Fruit fly (Drosophila melanogaster) whole organism, prepupa: ENCODE data around the gene CG9254.

Experiments
- CG11294 ChIP-seq: fragments of 200-800 bp; sonication (Bioruptor generic); IDR thresholded peaks from 2 replicates; pipeline ENCODE4 v1.3.6; 2022; ENCODE audit warnings: missing biosample characterization, missing genetic modification characterization
- CG16779 ChIP-seq: fragments of 200-800 bp; sonication (Bioruptor generic); optimal IDR thresholded peaks from 3 replicates; lab custom pipeline; 2017; ENCODE audit warnings: missing biosample characterization, mild to moderate bottlenecking, missing genetic modification characterization
- CG32006 ChIP-seq: fragments of 200-800 bp; sonication (Bioruptor generic); optimal IDR thresholded peaks from 3 replicates; lab custom pipeline; 2017; ENCODE audit warnings: missing biosample characterization, mild to moderate bottlenecking, missing genetic modification characterization
- CG3919 ChIP-seq: fragments of 200-800 bp; sonication (Bioruptor generic); optimal IDR thresholded peaks from 3 replicates; lab custom pipeline; 2016; ENCODE audit warnings: missing biosample characterization, missing genetic modification characterization
- CG6163 ChIP-seq: fragments of 200-800 bp; sonication (Bioruptor generic); IDR thresholded peaks from 3 replicates; pipeline ENCODE4 v1.3.6; 2022; ENCODE audit warnings: missing biosample characterization, missing genetic modification characterization
- CG6792 ChIP-seq: fragments of 200-800 bp; sonication (Bioruptor generic); optimal IDR thresholded peaks from 3 replicates; lab custom pipeline; 2016; ENCODE audit warnings: missing biosample characterization, missing genetic modification characterization
- CG6808 ChIP-seq: fragments of 200-800 bp; sonication (Bioruptor generic); optimal IDR thresholded peaks from 3 replicates; lab custom pipeline; 2017; ENCODE audit warnings: missing biosample characterization, missing genetic modification characterization, mild to moderate bottlenecking, moderate library complexity, missing genetic modification reagents
- CG6854 ChIP-seq: fragments of 200-800 bp; sonication (Bioruptor generic); optimal IDR thresholded peaks from 2 replicates; lab custom pipeline; 2017; ENCODE audit warnings: missing biosample characterization, mild to moderate bottlenecking, missing genetic modification characterization
- CG8319 ChIP-seq: fragments of 200-800 bp; sonication (Bioruptor generic); optimal IDR thresholded peaks from 3 replicates; lab custom pipeline; 2016; ENCODE audit warnings: missing biosample characterization, missing genetic modification characterization
- CG9139 ChIP-seq: fragments of 200-800 bp; sonication (Bioruptor generic); optimal IDR thresholded peaks from 3 replicates; lab custom pipeline; 2017; ENCODE audit warnings: missing biosample characterization, mild to moderate bottlenecking, missing genetic modification characterization
- Eip78C ChIP-seq: fragments of 200-800 bp; sonication (Bioruptor generic); peaks from one replicate; lab custom pipeline; 2016; ENCODE audit warnings: missing biosample characterization, missing genetic modification characterization
- Eip93F ChIP-seq: fragments of 200-800 bp; sonication (Bioruptor generic); optimal IDR thresholded peaks from 2 replicates; lab custom pipeline; 2016; ENCODE audit warnings: missing biosample characterization, mild to moderate bottlenecking, missing genetic modification characterization
- Ets21C ChIP-seq: fragments of 200-800 bp; sonication (Bioruptor generic); optimal IDR thresholded peaks from 3 replicates; lab custom pipeline; 2016; ENCODE audit warnings: missing biosample characterization, missing genetic modification characterization
- Ets96B ChIP-seq: fragments of 200-800 bp; optimal IDR thresholded peaks from 2 replicates; lab custom pipeline; 2019; ENCODE audit warnings: missing biosample characterization, mild to moderate bottlenecking, missing genetic modification characterization, moderate library complexity
- Gug ChIP-seq: fragments of 200-800 bp; sonication (Bioruptor generic); IDR thresholded peaks from 2 replicates; pipeline ENCODE4 v1.3.6; 2022; ENCODE audit warnings: missing biosample characterization, missing genetic modification characterization
- Hr4 ChIP-seq: fragments of 200-800 bp; sonication (Bioruptor generic); optimal IDR thresholded peaks from 3 replicates; lab custom pipeline; 2016; ENCODE audit warnings: missing biosample characterization, missing genetic modification characterization
- Met ChIP-seq: fragments of 200-800 bp; sonication (Bioruptor generic); optimal IDR thresholded peaks from 3 replicates; lab custom pipeline; 2016; ENCODE audit warnings: missing biosample characterization, missing genetic modification characterization
- OdsH ChIP-seq: fragments of 200-800 bp; sonication (Bioruptor generic); optimal IDR thresholded peaks from 3 replicates; lab custom pipeline; 2016; ENCODE audit warnings: missing biosample characterization, missing genetic modification characterization
- Sox102F ChIP-seq: fragments of 200-800 bp; sonication (Bioruptor generic); optimal IDR thresholded peaks from 2 replicates; lab custom pipeline; 2016; ENCODE audit warnings: missing biosample characterization, mild to moderate bottlenecking, missing genetic modification characterization
- achi ChIP-seq: fragments of 200-800 bp; sonication (Bioruptor generic); optimal IDR thresholded peaks from 3 replicates; lab custom pipeline; 2016; ENCODE audit warnings: missing biosample characterization, missing genetic modification characterization
- acj6 ChIP-seq: fragments of 200-800 bp; sonication (Bioruptor generic); optimal IDR thresholded peaks from 3 replicates; lab custom pipeline; 2016; ENCODE audit warnings: missing biosample characterization, missing genetic modification characterization
- eg ChIP-seq: fragments of 200-800 bp; sonication (Bioruptor generic); IDR thresholded peaks from 3 replicates; pipeline ENCODE4 v1.3.6; 2022; ENCODE audit warnings: missing biosample characterization, missing genetic modification characterization
- fkh ChIP-seq: fragments of 200-800 bp; sonication (Bioruptor generic); optimal IDR thresholded peaks from 3 replicates; lab custom pipeline; 2017; ENCODE audit warnings: missing biosample characterization, mild to moderate bottlenecking, missing genetic modification characterization, moderate library complexity
- net ChIP-seq: fragments of 200-800 bp; sonication (Bioruptor generic); optimal IDR thresholded peaks from 3 replicates; lab custom pipeline; 2016; ENCODE audit warnings: missing biosample characterization, missing genetic modification characterization
- topi ChIP-seq: fragments of 200-800 bp; sonication (Bioruptor generic); optimal IDR thresholded peaks from 3 replicates; lab custom pipeline; 2016; ENCODE audit warnings: missing biosample characterization, missing genetic modification characterization
- vri ChIP-seq: fragments of 200-800 bp; sonication (Bioruptor generic); optimal IDR thresholded peaks from 3 replicates; lab custom pipeline; 2016; ENCODE audit warnings: missing biosample characterization, mild to moderate bottlenecking, missing genetic modification characterization

CG9254 gene

DNA sequence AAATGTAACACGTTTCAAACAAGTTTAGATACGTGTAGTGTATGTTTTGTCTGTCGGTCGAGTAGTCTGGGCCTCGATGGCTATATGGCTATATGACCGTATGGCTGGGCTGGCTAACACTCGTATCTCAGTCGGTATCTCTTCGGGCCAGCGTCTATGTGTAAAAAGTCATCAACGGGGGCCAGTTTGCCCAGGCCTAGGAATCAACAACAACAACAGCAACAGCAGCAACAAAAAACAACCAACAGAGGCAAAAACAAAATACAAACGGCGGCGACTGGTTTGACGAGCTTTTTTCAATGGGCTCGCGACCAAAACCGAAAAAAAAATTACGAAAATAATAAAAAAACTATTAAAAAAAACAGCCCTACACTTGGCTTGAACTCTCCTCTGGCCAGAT is 51.3 kb downstream of the CG9254 start (continued):
- TF ChIP-seq fkh (GFP tag; lab: Kevin White, UChicago) (no peak), CG32006 (GFP tag; lab: Kevin White, UChicago) (peak; percentile 30), CG8319 (no peak), CG9139 (GFP tag; lab: Kevin White, UChicago) (peak; percentile 96), CG6792 (GFP tag; lab: Kevin White, UChicago) (no peak), net (GFP tag; lab: Kevin White, UChicago) (peak; percentile 58), eg (GFP tag; lab: Robert Waterston, UW) (peak; percentile 72), Met (no peak), Sox102F (GFP tag; lab: Kevin White, UChicago) (no peak), CG3919 (GFP tag; lab: Kevin White, UChicago) (peak; percentile 14), Gug (GFP tag; lab: Robert Waterston, UW) (no peak), Hr4 (GFP tag; lab: Kevin White, UChicago) (peak; percentile 1), CG16779 (tag; lab: Kevin White, UChicago) (peak; percentile 86), Eip93F (GFP tag; lab: Kevin White, UChicago) (no peak), CG6808 (peak; percentile 95), topi (GFP tag; lab: Kevin White, UChicago) (no peak), Ets96B (tag; lab: Kevin White, UChicago) (peak; percentile 81), acj6 (no peak), OdsH (no peak), CG6854 (no peak), Eip78C (GFP tag; lab: Kevin White, UChicago) (peak; percentile 57), achi (peak; percentile 1), CG11294 (GFP tag; lab: Robert Waterston, UW) (no peak), Ets21C (GFP tag; lab: Kevin White, UChicago) (no peak), vri (GFP tag; lab: Kevin White, UChicago) (no peak), CG6163 (GFP tag; lab: Robert Waterston, UW) (peak; percentile 83)
